Fruit fly (Drosophila melanogaster): ENCODE data around the gene Acyp.

- TF ChIP-seq CG9948 (tag; optimal IDR thresholded peaks at IDR 0.05) (no peak), CG34367 (tag; optimal IDR thresholded peaks at IDR 0.05) (no peak), gl (tag; optimal IDR thresholded peaks at IDR 0.05) (no peak), EcR (GFP tag; optimal IDR thresholded peaks at IDR 0.05) (no peak), CG14655 (GFP tag; optimal IDR thresholded peaks at IDR 0.05) (no peak), CG10348 (GFP tag; IDR thresholded peaks at IDR 0.05) (no peak)
These were observed 11.6 kb upstream of the Acyp start for dm6 chr2L:13900111-13900930.
